Fruit fly (Drosophila melanogaster) whole organism, wandering third instar larva: Measurements from ENCODE around the gene AkhR.

ENCODE experiments used
- CG32264 ChIP-seq: fragments of 200-800 bp; sonication (Bioruptor generic); optimal IDR thresholded peaks from 2 replicates; lab custom pipeline; 2016; ENCODE audit warnings: missing biosample characterization, missing genetic modification characterization
- dl ChIP-seq, 2 experiments: fragments of 175-275, 200-275 bp in 1 of 2; fragments of 200-275 bp in 1 of 2; sonication (Bioruptor generic); optimal IDR thresholded peaks; lab custom pipeline; 2018; ENCODE audit warnings: mild to moderate bottlenecking in 2 of 2, missing biosample characterization in 2 of 2, missing genetic modification characterization in 2 of 2, moderate library complexity in 2 of 2; ENCODE audit not compliant: partially characterized antibody in 2 of 2, insufficient read depth in 1 of 2
- fru ChIP-seq: fragments of 200-800 bp; sonication (Bioruptor generic); optimal IDR thresholded peaks from 3 replicates; lab custom pipeline; 2016; ENCODE audit warnings: missing biosample characterization, mild to moderate bottlenecking, missing genetic modification characterization
- rgr ChIP-seq: fragments of 200-800 bp; sonication (Bioruptor generic); optimal IDR thresholded peaks from 3 replicates; lab custom pipeline; 2016; ENCODE audit warnings: missing biosample characterization, mild to moderate bottlenecking, missing genetic modification characterization

- TF ChIP-seq fru (no peak), dl (GFP tag; optimal IDR thresholded peaks at IDR 0.05; lab: Kevin White, UChicago; ENCODE audit: insufficient read depth in 1 of 2, partially characterized antibody in 2 of 2) (no peak), rgr (GFP tag; lab: Kevin White, UChicago) (no peak), CG32264 (GFP tag; lab: Kevin White, UChicago) (no peak)
Observed at dm6 chr2L:6716182-6716770, at the start of gene AkhR.
